Worm (Caenorhabditis elegans) whole organism, L3 larva: ENCODE measurements around the gene T24D3.2.

ENCODE experiments used
- R02D3.7 ChIP-seq: fragments of 150-350 bp; optimal IDR thresholded peaks from 2 replicates; lab custom pipeline; 2014; ENCODE audit warnings: missing biosample characterization, missing genetic modification characterization
- aly-2 ChIP-seq: fragments of 150-350 bp; optimal IDR thresholded peaks from 2 replicates; lab custom pipeline; 2014; ENCODE audit warnings: missing biosample characterization, missing genetic modification characterization
- ama-1 ChIP-seq: fragments of 150-350 bp; optimal IDR thresholded peaks from 2 replicates; lab custom pipeline; 2018
- ceh-16 ChIP-seq: sonication (generic microtip); optimal IDR thresholded peaks from 2 replicates; lab custom pipeline; 2017; ENCODE audit warnings: missing biosample characterization, missing genetic modification characterization
- ceh-28 ChIP-seq: fragments of 150-350 bp; optimal IDR thresholded peaks from 2 replicates; lab custom pipeline; 2014; ENCODE audit warnings: missing biosample characterization, missing genetic modification reagents, missing genetic modification characterization
- ceh-82 ChIP-seq: fragments of 150-350 bp; optimal IDR thresholded peaks from 2 replicates; lab custom pipeline; 2014; ENCODE audit warnings: missing biosample characterization, missing genetic modification characterization
- ceh-9 ChIP-seq: sonication (generic microtip); optimal IDR thresholded peaks from 2 replicates; lab custom pipeline; 2018; ENCODE audit warnings: missing biosample characterization, missing genetic modification characterization
- daf-12 ChIP-seq: fragments of 150-350 bp; optimal IDR thresholded peaks from 2 replicates; lab custom pipeline; 2014; ENCODE audit warnings: missing biosample characterization, missing genetic modification reagents, missing genetic modification characterization
- egl-27 ChIP-seq: sonication (generic microtip); optimal IDR thresholded peaks from 4 replicates; lab custom pipeline; 2017; ENCODE audit warnings: missing biosample characterization, missing genetic modification reagents, missing genetic modification characterization
- egl-5 ChIP-seq: fragments of 150-350 bp; optimal IDR thresholded peaks from 2 replicates; lab custom pipeline; 2017; ENCODE audit warnings: missing biosample characterization, missing genetic modification reagents, missing genetic modification characterization, inconsistent platforms
- elt-1 ChIP-seq: fragments of 150-350 bp; optimal IDR thresholded peaks from 2 replicates; lab custom pipeline; 2014; ENCODE audit warnings: missing biosample characterization, missing genetic modification characterization
- eor-1 ChIP-seq, 2 experiments: fragments of 150-350 bp; optimal IDR thresholded peaks; 2 replicates each; lab custom pipeline; 2014 to 2018; ENCODE audit warnings: missing biosample characterization in 2 of 2, missing genetic modification characterization in 2 of 2
- fkh-10 ChIP-seq: sonication (generic microtip); optimal IDR thresholded peaks from 2 replicates; lab custom pipeline; 2017; ENCODE audit warnings: missing biosample characterization, missing genetic modification reagents, missing genetic modification characterization
- fos-1 ChIP-seq: fragments of 150-350 bp; optimal IDR thresholded peaks from 2 replicates; lab custom pipeline; 2014; ENCODE audit warnings: missing biosample characterization, missing genetic modification characterization
- hmg-11 ChIP-seq: sonication (generic microtip); optimal IDR thresholded peaks from 2 replicates; lab custom pipeline; 2016; ENCODE audit warnings: missing genetic modification characterization, missing compliant biosample characterization
- jun-1 ChIP-seq: fragments of 150-350 bp; optimal IDR thresholded peaks from 2 replicates; lab custom pipeline; 2014; ENCODE audit warnings: missing biosample characterization, missing genetic modification reagents, missing genetic modification characterization
- lin-15B ChIP-seq: fragments of 150-350 bp; optimal IDR thresholded peaks from 2 replicates; lab custom pipeline; 2014; ENCODE audit warnings: missing biosample characterization, missing genetic modification characterization
- lin-39 ChIP-seq: fragments of 150-350 bp; optimal IDR thresholded peaks from 2 replicates; lab custom pipeline; 2018; ENCODE audit warnings: missing biosample characterization, missing genetic modification reagents, missing genetic modification characterization
- lsy-12 ChIP-seq: sonication (generic microtip); optimal IDR thresholded peaks from 2 replicates; lab custom pipeline; 2016; ENCODE audit warnings: mild to moderate bottlenecking, missing genetic modification characterization, missing compliant biosample characterization
- mdl-1 ChIP-seq: fragments of 150-350 bp; optimal IDR thresholded peaks from 2 replicates; lab custom pipeline; 2014; ENCODE audit warnings: missing biosample characterization, missing genetic modification characterization
- nfya-1 ChIP-seq: sonication (generic microtip); optimal IDR thresholded peaks from 2 replicates; lab custom pipeline; 2017; ENCODE audit warnings: missing genetic modification characterization, mild to moderate bottlenecking, missing compliant biosample characterization, antibody characterized with exemption, moderate library complexity; ENCODE audit not compliant: insufficient read depth
- nhr-11 ChIP-seq: fragments of 150-350 bp; optimal IDR thresholded peaks from 2 replicates; lab custom pipeline; 2014; ENCODE audit warnings: missing biosample characterization, missing genetic modification characterization
- nhr-12 ChIP-seq: fragments of 150-350 bp; optimal IDR thresholded peaks from 2 replicates; lab custom pipeline; 2014; ENCODE audit warnings: missing biosample characterization, missing genetic modification characterization
- nhr-23 ChIP-seq: fragments of 150-350 bp; optimal IDR thresholded peaks from 2 replicates; lab custom pipeline; 2014; ENCODE audit warnings: missing biosample characterization, missing genetic modification reagents, missing genetic modification characterization
- nhr-43 ChIP-seq: sonication (generic microtip); optimal IDR thresholded peaks from 2 replicates; lab custom pipeline; 2016; ENCODE audit warnings: mild to moderate bottlenecking, missing genetic modification characterization, missing compliant biosample characterization; ENCODE audit not compliant: poor library complexity, severe bottlenecking
- nhr-67 ChIP-seq: fragments of 150-350 bp; optimal IDR thresholded peaks from 2 replicates; lab custom pipeline; 2014; ENCODE audit warnings: missing biosample characterization, missing genetic modification characterization
- nhr-76 ChIP-seq: fragments of 150-350 bp; sonication (generic microtip); optimal IDR thresholded peaks from 5 replicates; lab custom pipeline; 2014; ENCODE audit warnings: missing biosample characterization, missing genetic modification characterization
- nhr-77 ChIP-seq: fragments of 150-350 bp; optimal IDR thresholded peaks from 2 replicates; lab custom pipeline; 2014; ENCODE audit warnings: missing biosample characterization, missing genetic modification characterization
- pha-4 ChIP-seq: fragments of 150-350 bp; optimal IDR thresholded peaks from 2 replicates; lab custom pipeline; 2014; ENCODE audit warnings: missing biosample characterization, missing genetic modification reagents, missing genetic modification characterization
- pqm-1 ChIP-seq: fragments of 150-350 bp; optimal IDR thresholded peaks from 2 replicates; lab custom pipeline; 2017; ENCODE audit warnings: missing biosample characterization, missing genetic modification characterization, inconsistent platforms
- skn-1 ChIP-seq: fragments of 150-350 bp; optimal IDR thresholded peaks from 2 replicates; lab custom pipeline; 2014; ENCODE audit warnings: missing biosample characterization, missing genetic modification characterization
- snpc-4 ChIP-seq: fragments of 150-350 bp; optimal IDR thresholded peaks from 2 replicates; lab custom pipeline; 2014; ENCODE audit warnings: missing biosample characterization, missing genetic modification characterization
- tbx-2 ChIP-seq: sonication (generic microtip); optimal IDR thresholded peaks from 2 replicates; lab custom pipeline; 2016; ENCODE audit warnings: mild to moderate bottlenecking, missing genetic modification characterization, missing compliant biosample characterization
- unc-39 ChIP-seq: sonication (generic microtip); optimal IDR thresholded peaks from 4 replicates; lab custom pipeline; 2017; ENCODE audit warnings: missing biosample characterization, missing genetic modification characterization
- unc-62 ChIP-seq: fragments of 150-350 bp; sonication (generic microtip); optimal IDR thresholded peaks from 4 replicates; lab custom pipeline; 2014; ENCODE audit warnings: missing biosample characterization, missing genetic modification reagents, missing genetic modification characterization
- ztf-11 ChIP-seq: fragments of 150-350 bp; optimal IDR thresholded peaks from 2 replicates; lab custom pipeline; 2014; ENCODE audit warnings: missing biosample characterization, missing genetic modification characterization
- ztf-4 ChIP-seq: fragments of 150-350 bp; optimal IDR thresholded peaks from 2 replicates; lab custom pipeline; 2014; ENCODE audit warnings: missing biosample characterization, missing genetic modification characterization

The T24D3.2 gene

ce11 chrX:12393786-12394308, 31.7 kb upstream of the T24D3.2 start, which contains the start of gene F17E5.2 (continued):
- TF ChIP-seq egl-5 (tag; lab: Kevin White, UChicago) = peak; percentile 95
- no peak for TF ChIP-seq daf-12 (tag; lab: Kevin White, UChicago)
- TF ChIP-seq nhr-77 (tag; lab: Kevin White, UChicago) = peak; percentile 85
- TF ChIP-seq nhr-12 (tag; lab: Kevin White, UChicago) = no peak
- TF ChIP-seq unc-62 = peak; percentile 20
- peak; percentile 59 for TF ChIP-seq R02D3.7
- peak; percentile 86 for TF ChIP-seq ceh-28 (tag; lab: Kevin White, UChicago)
- TF ChIP-seq lin-39 (tag; lab: Kevin White, UChicago) = peak; percentile 97
- TF ChIP-seq pha-4 (tag; lab: Kevin White, UChicago) = peak; percentile 97
- peak; percentile 85 for TF ChIP-seq jun-1 (tag; lab: Kevin White, UChicago)
- no peak for TF ChIP-seq nhr-67 (tag; lab: Kevin White, UChicago)
- peak; percentile 92 for TF ChIP-seq snpc-4
- peak; percentile 80 for TF ChIP-seq lin-15B (tag; lab: Kevin White, UChicago)
- TF ChIP-seq nhr-76 = peak; percentile 14
- peak; percentile 79 for TF ChIP-seq skn-1
- peak; percentile 75 for TF ChIP-seq ceh-82
- TF ChIP-seq nhr-23 (tag; lab: Kevin White, UChicago) = peak; percentile 97
- peak; percentile 91 for TF ChIP-seq tbx-2 (tag; lab: Kevin White, UChicago)
- no peak for TF ChIP-seq ceh-16 (tag; lab: Kevin White, UChicago)
- no peak for TF ChIP-seq unc-39
- TF ChIP-seq nfya-1 (tag; lab: Kevin White, UChicago) = peak; percentile 92
- TF ChIP-seq ceh-9 = no peak
- peak; percentile 87 for TF ChIP-seq nhr-43 (tag; lab: Kevin White, UChicago)

ce11 chrX:12404729-12405128, 20.8 kb upstream of the T24D3.2 start:
- TF ChIP-seq ztf-11 = no peak
- TF ChIP-seq nhr-43 (tag; lab: Kevin White, UChicago) = no peak
- TF ChIP-seq elt-1 (tag; lab: Kevin White, UChicago) = peak; percentile 36
- TF ChIP-seq unc-62 = peak; percentile 28
- no peak for TF ChIP-seq hmg-11 (tag; lab: Kevin White, UChicago)
- TF ChIP-seq R02D3.7 = no peak
- peak; percentile 14 for TF ChIP-seq nfya-1 (tag; lab: Kevin White, UChicago)
- peak; percentile 70 for TF ChIP-seq lin-39 (tag; lab: Kevin White, UChicago)
- no peak for TF ChIP-seq pqm-1 (tag; lab: Kevin White, UChicago)
- TF ChIP-seq aly-2 = no peak
- TF ChIP-seq ceh-9 = no peak
- TF ChIP-seq ztf-4 = no peak

- peak; percentile 61 for TF ChIP-seq lin-39 (tag; lab: Kevin White, UChicago)
- TF ChIP-seq pha-4 (tag; lab: Kevin White, UChicago) = no peak
- no peak for TF ChIP-seq eor-1 (tag; optimal IDR thresholded peaks at IDR 0.05; lab: Kevin White, UChicago)
- TF ChIP-seq nfya-1 (tag; lab: Kevin White, UChicago) = peak; percentile 13
Observed at ce11 chrX:12406037-12406436, 19.5 kb upstream of the T24D3.2 start.

ce11 chrX:12406592-12406991, 18.9 kb upstream of the T24D3.2 start:
- TF ChIP-seq egl-27 (tag; lab: Kevin White, UChicago) = no peak
- no peak for TF ChIP-seq mdl-1 (tag; lab: Kevin White, UChicago)
- no peak for TF ChIP-seq pha-4 (tag; lab: Kevin White, UChicago)
- TF ChIP-seq fkh-10 (GFP tag; lab: Kevin White, UChicago) = no peak
- no peak for TF ChIP-seq daf-12 (tag; lab: Kevin White, UChicago)
- TF ChIP-seq jun-1 (tag; lab: Kevin White, UChicago) = no peak
- TF ChIP-seq ama-1 = no peak
- TF ChIP-seq nhr-76 = no peak
- TF ChIP-seq R02D3.7 = no peak
- TF ChIP-seq eor-1 (tag; optimal IDR thresholded peaks at IDR 0.05; lab: Kevin White, UChicago) = no peak
- TF ChIP-seq nhr-43 (tag; lab: Kevin White, UChicago) = no peak
- TF ChIP-seq pqm-1 (tag; lab: Kevin White, UChicago) = no peak
- no peak for TF ChIP-seq fos-1 (tag; lab: Kevin White, UChicago)
- no peak for TF ChIP-seq egl-5 (tag; lab: Kevin White, UChicago)
- no peak for TF ChIP-seq lsy-12 (tag; lab: Kevin White, UChicago)
- TF ChIP-seq nhr-11 (tag; lab: Kevin White, UChicago) = no peak
- no peak for TF ChIP-seq lin-39 (tag; lab: Kevin White, UChicago)
